Fruit fly (Drosophila melanogaster): ENCODE results near the gene eIF2beta.

The eIF2beta gene

DNA sequence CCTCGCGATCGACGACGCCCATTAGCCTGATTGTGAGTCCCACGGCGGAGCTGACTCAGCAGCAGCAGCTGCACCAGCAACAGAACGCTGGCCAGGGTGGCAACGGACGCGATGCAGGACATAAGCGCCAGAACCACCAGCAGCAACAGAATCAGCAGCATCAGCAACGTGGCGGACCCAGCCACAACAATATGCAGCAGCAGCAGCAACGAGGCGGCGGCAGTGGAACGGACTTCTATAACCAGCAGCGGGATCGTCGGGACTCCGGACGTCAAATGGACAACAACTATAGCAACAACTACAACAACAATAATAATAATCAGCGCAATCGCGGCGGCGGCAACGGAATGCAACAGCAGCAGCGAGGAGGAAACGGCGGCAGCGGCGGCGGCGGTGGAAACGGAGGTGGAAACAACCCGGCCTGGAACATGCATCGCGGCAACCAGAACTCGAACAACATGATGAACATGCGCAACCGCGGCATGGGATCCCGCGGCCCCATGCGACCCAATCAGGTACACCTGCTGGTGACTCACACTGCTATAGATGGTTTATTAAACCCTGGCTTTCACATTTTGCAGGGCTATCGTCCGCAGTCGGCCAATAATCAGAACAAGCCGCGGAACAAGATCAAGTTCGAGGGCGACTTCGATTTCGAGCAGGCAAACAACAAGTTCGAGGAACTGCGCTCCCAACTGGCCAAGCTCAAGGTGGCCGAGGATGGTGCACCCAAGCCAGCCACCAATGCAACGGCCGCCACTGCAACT lies 8.9 kb downstream of the eIF2beta start:
- TF ChIP-seq crc (GFP tag; optimal IDR thresholded peaks at IDR 0.05) (no peak), Med (GFP tag) (peak; percentile 66), Dll (GFP tag; IDR thresholded peaks at IDR 0.05; ENCODE audit: partially characterized antibody) (no peak), Dfd (GFP tag; optimal IDR thresholded peaks at IDR 0.05) (peak in 1 of 2 experiments; percentile 81), CG8290 (GFP tag; optimal IDR thresholded peaks at IDR 0.05) (no peak), CG8290 (tag; optimal IDR thresholded peaks at IDR 0.05) (no peak), Elba2 (GFP tag; optimal IDR thresholded peaks at IDR 0.05) (no peak), CG3726 (GFP tag; IDR thresholded peaks at IDR 0.05) (no peak), Ets65A (GFP tag) (peak; percentile 64), CG8944 (GFP tag; optimal IDR thresholded peaks at IDR 0.05) (peak; percentile 16), Atf6 (GFP tag; IDR thresholded peaks at IDR 0.05) (no peak), CG10565 (GFP tag; optimal IDR thresholded peaks at IDR 0.05) (no peak), grau (tag; optimal IDR thresholded peaks at IDR 0.05) (no peak), sens (GFP tag) (peak; percentile 21), CG4707 (GFP tag; optimal IDR thresholded peaks at IDR 0.05) (no peak), CG14667 (GFP tag; IDR thresholded peaks at IDR 0.05) (no peak), Meics (GFP tag; optimal IDR thresholded peaks at IDR 0.05) (no peak), CG17328 (GFP tag; IDR thresholded peaks at IDR 0.05) (no peak), CG10366 (GFP tag; IDR thresholded peaks at IDR 0.05) (no peak), Nf-YA (GFP tag; IDR thresholded peaks at IDR 0.05) (0 out of 2 replicates have a peak, but pooled peaks have one; percentile 22), gcm2 (GFP tag; optimal IDR thresholded peaks at IDR 0.05) (no peak), CG12155 (GFP tag; optimal IDR thresholded peaks at IDR 0.05) (no peak), al (GFP tag; IDR thresholded peaks at IDR 0.05) (0 out of 2 replicates have a peak, but pooled peaks have one; percentile 12), repo (GFP tag; optimal IDR thresholded peaks at IDR 0.05) (no peak), Hmr (GFP tag; optimal IDR thresholded peaks at IDR 0.05) (no peak), H2.0 (GFP tag; IDR thresholded peaks at IDR 0.05) (0 out of 2 replicates have a peak, but pooled peaks have one; percentile 11), pan (optimal IDR thresholded peaks at IDR 0.05) (no peak), pan (GFP tag; optimal IDR thresholded peaks at IDR 0.05 in 1 of 2, IDR thresholded peaks at IDR 0.05 in 1 of 2) (no peak), Hr51 (GFP tag; optimal IDR thresholded peaks at IDR 0.05) (peak in 1 of 2 experiments; percentile 12), CG11456 (GFP tag; IDR thresholded peaks at IDR 0.05) (0 out of 3 replicates have a peak, but pooled peaks have one; percentile 58), sc (optimal IDR thresholded peaks at IDR 0.05) (no peak), sc (GFP tag; optimal IDR thresholded peaks at IDR 0.05) (no peak), phol (tag; optimal IDR thresholded peaks at IDR 0.05) (no peak)

DNA sequence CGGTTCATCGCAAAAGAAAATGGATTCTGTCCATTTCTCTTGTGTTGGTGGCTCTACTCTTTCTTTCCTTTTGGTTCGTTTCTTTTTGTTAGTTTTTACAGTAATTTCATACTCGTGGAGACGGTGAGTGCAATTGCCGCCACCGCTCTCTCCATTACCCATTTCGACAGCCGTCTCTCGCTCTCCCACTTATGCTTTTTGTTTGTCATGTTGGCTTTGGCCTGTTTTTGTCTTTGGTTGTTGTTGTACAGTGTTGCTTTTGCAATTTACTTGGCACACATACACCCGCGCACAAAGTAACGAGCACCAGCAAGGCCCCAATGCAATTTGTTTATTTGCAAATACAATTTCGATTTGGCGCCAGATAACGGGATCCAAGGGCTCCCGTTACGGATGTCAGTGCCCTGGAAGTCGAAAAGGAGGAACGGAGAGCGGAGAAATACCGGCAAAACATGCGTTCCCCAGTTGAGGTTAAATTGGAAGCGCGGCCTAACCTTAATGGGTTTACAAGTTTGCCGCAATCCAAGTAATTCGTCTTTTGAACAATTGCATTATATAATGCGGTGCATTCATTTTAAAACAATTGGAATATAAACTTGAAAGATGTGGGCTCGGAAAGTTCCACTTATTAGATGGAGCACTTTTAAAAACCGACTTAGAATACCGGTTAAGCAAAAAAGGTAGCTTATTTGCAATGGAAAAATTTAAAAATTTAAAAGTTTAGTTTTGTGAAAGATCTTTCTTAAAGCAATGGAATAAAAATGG lies 10.7 kb downstream of the eIF2beta start:
- TF ChIP-seq CG14441 (GFP tag; IDR thresholded peaks at IDR 0.05) = no peak
- no peak for TF ChIP-seq CG10267 (tag; optimal IDR thresholded peaks at IDR 0.05)
- TF ChIP-seq Hr51 (GFP tag; optimal IDR thresholded peaks at IDR 0.05) = no peak
- no peak for TF ChIP-seq CG16779 (GFP tag; IDR thresholded peaks at IDR 0.05)
- TF ChIP-seq pb (GFP tag; optimal IDR thresholded peaks at IDR 0.05) = no peak
- TF ChIP-seq CG9876 (GFP tag; optimal IDR thresholded peaks at IDR 0.05) = no peak
- TF ChIP-seq Ssrp (tag; optimal IDR thresholded peaks at IDR 0.05) = no peak
- TF ChIP-seq gt (GFP tag; IDR thresholded peaks at IDR 0.05) = no peak
- TF ChIP-seq CG9727 (GFP tag; optimal IDR thresholded peaks at IDR 0.05) = no peak
- TF ChIP-seq CG15479 (GFP tag; optimal IDR thresholded peaks at IDR 0.05) = no peak
- TF ChIP-seq CG17912 (GFP tag; optimal IDR thresholded peaks at IDR 0.05) = no peak
- no peak for TF ChIP-seq Oaz (GFP tag; IDR thresholded peaks at IDR 0.05)
- no peak for TF ChIP-seq CG4282 (GFP tag; optimal IDR thresholded peaks at IDR 0.05)
- no peak for TF ChIP-seq danr (GFP tag; IDR thresholded peaks at IDR 0.05)
- no peak for TF ChIP-seq HLH54F (GFP tag; optimal IDR thresholded peaks at IDR 0.05)
- TF ChIP-seq CG12769 (tag; optimal IDR thresholded peaks at IDR 0.05) = peak; percentile 24
- no peak for TF ChIP-seq ems (GFP tag; optimal IDR thresholded peaks at IDR 0.05)
- TF ChIP-seq Trl (optimal IDR thresholded peaks at IDR 0.05) = peak; percentile 69 to 73
- TF ChIP-seq Trl (GFP tag; optimal IDR thresholded peaks at IDR 0.05) = no peak
- TF ChIP-seq CG6791 (GFP tag; IDR thresholded peaks at IDR 0.05; ENCODE audit: partially characterized antibody) = no peak
